Worm (Caenorhabditis elegans) whole organism, young adult: ENCODE measurements around the gene kmo-1.

ENCODE experiments used
- C17E4.6 ChIP-seq: fragments of 200-800 bp; sonication (Bioruptor generic); IDR thresholded peaks from 2 replicates; pipeline ENCODE4 v1.3.6; 2022; ENCODE audit warnings: missing genetic modification reagents, missing genetic modification characterization, missing compliant biosample characterization
- ama-1 ChIP-seq, 3 experiments: fragments of 150-350 bp in 1 of 3; sonication (generic microtip) in 2 of 3; optimal IDR thresholded peaks; 2 replicates each; lab custom pipeline; 2014 to 2018; ENCODE audit warnings: missing biosample characterization in 2 of 3, missing genetic modification characterization in 2 of 3, missing genetic modification reagents in 2 of 3
- unc-62 ChIP-seq: fragments of 150-350 bp; optimal IDR thresholded peaks from 2 replicates; lab custom pipeline; 2014; ENCODE audit warnings: missing biosample characterization, missing genetic modification reagents, missing genetic modification characterization
- xnd-1 ChIP-seq: sonication (generic microtip); optimal IDR thresholded peaks from 2 replicates; lab custom pipeline; 2016; ENCODE audit warnings: missing genotype, missing genetic modification reagents, missing genetic modification characterization, missing compliant biosample characterization

DNA sequence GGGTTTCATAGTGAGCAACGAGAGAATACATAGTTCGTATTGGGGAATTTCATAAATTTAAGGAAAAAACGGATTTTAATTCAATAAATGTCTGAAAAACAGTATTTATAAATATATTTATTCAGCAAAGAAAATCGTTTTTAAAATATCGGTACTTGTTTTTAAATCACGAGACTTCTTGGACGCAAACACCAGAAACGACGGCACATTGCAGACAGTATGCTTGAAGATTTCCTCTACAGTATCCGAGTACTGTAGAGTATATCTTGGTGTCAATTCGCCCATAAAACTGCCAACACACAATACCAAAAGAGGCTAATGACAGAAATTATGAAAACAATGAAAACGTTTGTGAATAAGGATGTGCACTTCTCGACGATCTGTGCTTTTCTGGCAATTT is 4.5 kb downstream of the kmo-1 start:
- TF ChIP-seq C17E4.6 (GFP tag; lab: Robert Waterston, UW): no peak
- TF ChIP-seq ama-1 (optimal IDR thresholded peaks at IDR 0.05; lab: Kevin White, UChicago): no peak
- TF ChIP-seq ama-1 (GFP tag; optimal IDR thresholded peaks at IDR 0.05; lab: Kevin White, UChicago): no peak
- no peak for TF ChIP-seq xnd-1 (tag; lab: Kevin White, UChicago)
- TF ChIP-seq unc-62 (GFP tag; lab: Kevin White, UChicago): no peak
